Worm (Caenorhabditis elegans) whole organism, L2 larva: ENCODE results near the gene R02F11.3.
A peak's percentile ranks its signal among the peaks of the same experiment; 100 is the strongest.

Experiments used
- R02D3.7 ChIP-seq: fragments of 150-350 bp; optimal IDR thresholded peaks from 2 replicates; lab custom pipeline; 2014; ENCODE audit warnings: missing biosample characterization, missing genetic modification characterization
- Y55F3AM.14 ChIP-seq: fragments of 200-800 bp; sonication (Bioruptor generic); optimal IDR thresholded peaks from 2 replicates; lab custom pipeline; 2018; ENCODE audit warnings: mild to moderate bottlenecking, missing genetic modification characterization, missing compliant biosample characterization
- aly-2 ChIP-seq: fragments of 150-350 bp; optimal IDR thresholded peaks from 2 replicates; lab custom pipeline; 2014; ENCODE audit warnings: missing biosample characterization, missing genetic modification characterization
- blmp-1 ChIP-seq: sonication (generic microtip); optimal IDR thresholded peaks from 2 replicates; lab custom pipeline; 2017; ENCODE audit warnings: missing genetic modification characterization, mild to moderate bottlenecking, missing compliant biosample characterization, antibody characterized with exemption, moderate library complexity; ENCODE audit not compliant: insufficient read depth
- ceh-82 ChIP-seq: fragments of 150-350 bp; optimal IDR thresholded peaks from 2 replicates; lab custom pipeline; 2014; ENCODE audit warnings: missing biosample characterization, missing genetic modification characterization
- fos-1 ChIP-seq: fragments of 150-350 bp; optimal IDR thresholded peaks from 2 replicates; lab custom pipeline; 2014; ENCODE audit warnings: missing biosample characterization, missing genetic modification characterization
- lin-11 ChIP-seq: fragments of 150-350 bp; sonication (generic microtip); optimal IDR thresholded peaks from 2 replicates; lab custom pipeline; 2014; ENCODE audit warnings: missing biosample characterization, missing genetic modification characterization, inconsistent platforms, mixed read lengths
- lin-13 ChIP-seq: fragments of 150-350 bp; optimal IDR thresholded peaks from 2 replicates; lab custom pipeline; 2014; ENCODE audit warnings: missing biosample characterization, missing genetic modification reagents, missing genetic modification characterization
- lin-39 ChIP-seq: fragments of 150-350 bp; optimal IDR thresholded peaks from 2 replicates; lab custom pipeline; 2014; ENCODE audit warnings: missing biosample characterization, missing genetic modification reagents, missing genetic modification characterization
- nhr-10 ChIP-seq: sonication (generic microtip); optimal IDR thresholded peaks from 2 replicates; lab custom pipeline; 2017; ENCODE audit warnings: missing biosample characterization, missing genetic modification characterization
- nhr-23 ChIP-seq: fragments of 150-350 bp; optimal IDR thresholded peaks from 2 replicates; lab custom pipeline; 2014; ENCODE audit warnings: missing biosample characterization, missing genetic modification reagents, missing genetic modification characterization
- nhr-25 ChIP-seq: fragments of 150-350 bp; sonication (generic microtip); optimal IDR thresholded peaks from 3 replicates; lab custom pipeline; 2014; ENCODE audit warnings: missing biosample characterization, missing genetic modification characterization
- peb-1 ChIP-seq: fragments of 150-350 bp; optimal IDR thresholded peaks from 2 replicates; lab custom pipeline; 2014; ENCODE audit warnings: missing biosample characterization, missing genetic modification characterization
- sem-4 ChIP-seq: fragments of 150-350 bp; optimal IDR thresholded peaks from 2 replicates; lab custom pipeline; 2014; ENCODE audit warnings: missing biosample characterization, missing genetic modification reagents, missing genetic modification characterization
- unc-62 ChIP-seq: fragments of 150-350 bp; optimal IDR thresholded peaks from 2 replicates; lab custom pipeline; 2014; ENCODE audit warnings: missing biosample characterization, missing genetic modification reagents, missing genetic modification characterization
- ztf-4 ChIP-seq: fragments of 150-350 bp; optimal IDR thresholded peaks from 2 replicates; lab custom pipeline; 2014; ENCODE audit warnings: missing biosample characterization, missing genetic modification characterization

Gene R02F11.3

ce11 chrV:4754684-4755211, 51.0 kb downstream of the R02F11.3 start:
- no peak for TF ChIP-seq lin-39 (tag; lab: Kevin White, UChicago)
- TF ChIP-seq Y55F3AM.14 (GFP tag; lab: Kevin White, UChicago) = peak; percentile 0

DNA sequence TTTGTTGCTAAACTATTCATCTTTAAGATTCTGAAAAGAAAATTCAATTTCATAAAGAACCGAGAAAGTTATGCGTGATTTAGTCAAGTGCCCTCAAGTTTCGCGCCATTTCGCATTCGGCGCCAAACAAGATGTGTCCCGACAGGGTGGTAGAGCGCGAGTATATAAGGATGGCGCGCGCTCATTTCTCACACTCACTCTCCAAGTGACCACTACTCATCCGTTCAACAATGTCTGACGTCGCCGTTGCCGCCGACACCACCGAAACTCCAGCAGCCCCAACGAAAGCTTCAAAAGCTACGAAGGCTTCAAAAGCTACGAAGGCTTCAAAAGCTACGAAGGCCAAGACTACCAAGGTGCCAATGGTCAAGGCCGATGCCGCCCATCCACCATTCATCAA, 51.6 kb downstream of the R02F11.3 start, which contains the start of gene hil-4:
Gene hil-4 (plus strand): TSS at position 191 of the 400 bp plus-strand sequence.
- TF ChIP-seq unc-62 (no peak), Y55F3AM.14 (GFP tag; lab: Kevin White, UChicago) (no peak), lin-11 (tag; lab: Kevin White, UChicago) (no peak), nhr-25 (tag; lab: Kevin White, UChicago) (no peak), sem-4 (tag; lab: Kevin White, UChicago) (no peak), lin-13 (GFP tag; lab: Kevin White, UChicago) (no peak), nhr-23 (tag; lab: Kevin White, UChicago) (no peak), ztf-4 (tag; lab: Kevin White, UChicago) (no peak), fos-1 (tag; lab: Kevin White, UChicago) (no peak), peb-1 (no peak), aly-2 (tag; lab: Kevin White, UChicago) (no peak), blmp-1 (tag; lab: Kevin White, UChicago) (no peak), ceh-82 (tag; lab: Kevin White, UChicago) (no peak), R02D3.7 (tag; lab: Kevin White, UChicago) (no peak), nhr-10 (tag; lab: Kevin White, UChicago) (no peak)
